Fruit fly (Drosophila melanogaster) whole organism: ENCODE results near the gene CG7099.

Source experiments
- CG8478 ChIP-seq: fragments of >200 bp; optimal IDR thresholded peaks from 2 replicates; lab custom pipeline; 2018; ENCODE audit warnings: inconsistent platforms
- Dll ChIP-seq: fragments of >200 bp; optimal IDR thresholded peaks from 2 replicates; lab custom pipeline; 2017
- EcR ChIP-seq, 2 experiments: fragments of >200 bp; optimal IDR thresholded peaks; 2 replicates each; lab custom pipeline; 2017; ENCODE audit warnings: missing biosample characterization in 2 of 2, missing genetic modification characterization in 2 of 2, missing genetic modification reagents in 2 of 2
- pan ChIP-seq: fragments of >200 bp; optimal IDR thresholded peaks from 2 replicates; lab custom pipeline; 2017
- psq ChIP-seq: fragments of >200 bp; optimal IDR thresholded peaks from 2 replicates; lab custom pipeline; 2017
- usp ChIP-seq: fragments of >200 bp; optimal IDR thresholded peaks from 2 replicates; lab custom pipeline; 2017; ENCODE audit warnings: missing biosample characterization, missing genetic modification characterization, mixed read lengths

The CG7099 gene

dm6 chr2L:13387255-13387654, at the start of gene CG7099, which contains the start of gene Ing5:
Gene CG7099, plus strand, starts transcription at chr2L:13387571.
Gene Ing5, minus strand, starts transcription at chr2L:13387312.
- TF ChIP-seq Dll (no peak), psq (lab: Kevin White, UChicago) (no peak), CG8478 (lab: Kevin White, UChicago) (no peak), EcR (GFP tag; optimal IDR thresholded peaks at IDR 0.05; lab: Kevin White, UChicago) (no peak), pan (lab: Kevin White, UChicago) (no peak), usp (GFP tag; lab: Kevin White, UChicago) (no peak)

dm6 chr2L:13347473-13347872, 39.9 kb upstream of the CG7099 start, which contains the start of gene CG16826:
Gene CG16826, plus strand, starts transcription at chr2L:13347773.
- TF ChIP-seq psq (lab: Kevin White, UChicago) (no peak), CG8478 (lab: Kevin White, UChicago) (no peak), usp (GFP tag; lab: Kevin White, UChicago) (no peak), pan (lab: Kevin White, UChicago) (no peak), EcR (GFP tag; optimal IDR thresholded peaks at IDR 0.05; lab: Kevin White, UChicago) (no peak), Dll (no peak)

dm6 chr2L:13349237-13349902, 38.0 kb upstream of the CG7099 start:
- no peak for TF ChIP-seq CG8478 (lab: Kevin White, UChicago)
- TF ChIP-seq EcR (GFP tag; optimal IDR thresholded peaks at IDR 0.05; lab: Kevin White, UChicago), result no peak
- no peak for TF ChIP-seq usp (GFP tag; lab: Kevin White, UChicago)
- no peak for TF ChIP-seq Dll
- TF ChIP-seq psq (lab: Kevin White, UChicago), result no peak
- no peak for TF ChIP-seq pan (lab: Kevin White, UChicago)

- no peak for TF ChIP-seq usp (GFP tag; lab: Kevin White, UChicago)
- no peak for TF ChIP-seq pan (lab: Kevin White, UChicago)
- no peak for TF ChIP-seq CG8478 (lab: Kevin White, UChicago)
- no peak for TF ChIP-seq psq (lab: Kevin White, UChicago)
- TF ChIP-seq Dll, result no peak
Observed at dm6 chr2L:13354580-13355347, 32.6 kb upstream of the CG7099 start, which contains the start of gene CG9395. Gene CG9395, minus strand, starts transcription at chr2L:13355073.

dm6 chr2L:13361465-13361864, 25.9 kb upstream of the CG7099 start, which contains the start of gene CG9377:
Gene CG9377, minus strand, starts transcription at chr2L:13361565.
- TF ChIP-seq EcR (GFP tag; optimal IDR thresholded peaks at IDR 0.05; lab: Kevin White, UChicago), result no peak
- TF ChIP-seq psq (lab: Kevin White, UChicago), result no peak
- TF ChIP-seq CG8478 (lab: Kevin White, UChicago), result no peak
- no peak for TF ChIP-seq pan (lab: Kevin White, UChicago)
- no peak for TF ChIP-seq usp (GFP tag; lab: Kevin White, UChicago)

dm6 chr2L:13362953-13363352, 24.4 kb upstream of the CG7099 start:
- TF ChIP-seq usp (GFP tag; lab: Kevin White, UChicago) (no peak), psq (lab: Kevin White, UChicago) (no peak)

- TF ChIP-seq usp (GFP tag; lab: Kevin White, UChicago), result no peak
- TF ChIP-seq EcR (GFP tag; optimal IDR thresholded peaks at IDR 0.05; lab: Kevin White, UChicago), result no peak
- TF ChIP-seq CG8478 (lab: Kevin White, UChicago), result no peak
- TF ChIP-seq psq (lab: Kevin White, UChicago), result no peak
Observed at dm6 chr2L:13366109-13366747, 21.1 kb upstream of the CG7099 start, which contains the start of the genes Nnp-1 and Grx3. Gene Nnp-1, minus strand, starts transcription at chr2L:13366189. Gene Grx3, plus strand, starts transcription at chr2L:13366447.

dm6 chr2L:13367378-13367777, 20.0 kb upstream of the CG7099 start, which contains the start of gene Tap42:
Gene Tap42, plus strand, starts transcription at chr2L:13367617.
- no peak for TF ChIP-seq EcR (GFP tag; optimal IDR thresholded peaks at IDR 0.05; lab: Kevin White, UChicago)
- no peak for TF ChIP-seq usp (GFP tag; lab: Kevin White, UChicago)
- TF ChIP-seq Dll, result no peak
- no peak for TF ChIP-seq psq (lab: Kevin White, UChicago)
- TF ChIP-seq pan (lab: Kevin White, UChicago), result no peak
- TF ChIP-seq CG8478 (lab: Kevin White, UChicago), result no peak

- TF ChIP-seq pan (lab: Kevin White, UChicago), result no peak
- no peak for TF ChIP-seq CG8478 (lab: Kevin White, UChicago)
- TF ChIP-seq psq (lab: Kevin White, UChicago), result no peak
- TF ChIP-seq EcR (GFP tag; optimal IDR thresholded peaks at IDR 0.05; lab: Kevin White, UChicago), result no peak
- no peak for TF ChIP-seq Dll
- no peak for TF ChIP-seq usp (GFP tag; lab: Kevin White, UChicago)
Observed at dm6 chr2L:13368940-13369339, 18.4 kb upstream of the CG7099 start, which contains the start of gene CG31855. Gene CG31855, plus strand, starts transcription at chr2L:13369204.

dm6 chr2L:13370762-13371161, 16.6 kb upstream of the CG7099 start, which contains the start of gene ND-B22:
Gene ND-B22, minus strand, starts transcription at chr2L:13371110.
- TF ChIP-seq pan (lab: Kevin White, UChicago), result no peak
- no peak for TF ChIP-seq usp (GFP tag; lab: Kevin White, UChicago)
- no peak for TF ChIP-seq Dll
- no peak for TF ChIP-seq psq (lab: Kevin White, UChicago)
- no peak for TF ChIP-seq CG8478 (lab: Kevin White, UChicago)
- TF ChIP-seq EcR (GFP tag; optimal IDR thresholded peaks at IDR 0.05; lab: Kevin White, UChicago), result no peak
